Fruit fly (Drosophila melanogaster) whole organism, embryonic: ENCODE results near the gene Arpc1.

ENCODE experiments used
- Dad ChIP-seq: fragments of 200-800 bp; sonication (Bioruptor generic); optimal IDR thresholded peaks from 3 replicates; lab custom pipeline; 2016; ENCODE audit warnings: missing biosample characterization, missing genetic modification characterization
- ara ChIP-seq: fragments of 200-800 bp; sonication (Bioruptor generic); IDR thresholded peaks from 2 replicates; pipeline ENCODE4 v1.3.6; 2022; ENCODE audit warnings: missing biosample characterization, missing genetic modification characterization

DNA sequence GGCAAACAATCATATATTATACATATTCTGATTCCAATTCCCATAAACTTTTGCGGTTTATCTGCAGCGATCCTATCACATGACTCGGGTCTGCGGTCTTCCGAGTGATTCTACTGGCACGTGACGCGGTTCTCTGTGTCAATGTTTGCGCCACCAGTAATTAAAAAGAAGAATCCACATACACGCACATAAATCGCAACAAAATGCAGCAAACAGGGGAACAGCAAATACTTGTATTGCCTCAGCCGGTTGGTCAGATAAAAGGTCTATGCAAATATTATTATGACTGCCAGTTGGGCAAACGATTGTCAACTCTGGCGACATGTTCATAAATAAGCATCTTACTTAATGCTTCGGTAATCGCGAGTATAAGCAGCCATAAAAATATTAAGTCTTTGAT lies 21.6 kb downstream of the Arpc1 start:
- TF ChIP-seq Dad (no peak), ara (GFP tag; lab: Robert Waterston, UW) (no peak)
